Fruit fly (Drosophila melanogaster): ENCODE data around the gene mri.

DNA sequence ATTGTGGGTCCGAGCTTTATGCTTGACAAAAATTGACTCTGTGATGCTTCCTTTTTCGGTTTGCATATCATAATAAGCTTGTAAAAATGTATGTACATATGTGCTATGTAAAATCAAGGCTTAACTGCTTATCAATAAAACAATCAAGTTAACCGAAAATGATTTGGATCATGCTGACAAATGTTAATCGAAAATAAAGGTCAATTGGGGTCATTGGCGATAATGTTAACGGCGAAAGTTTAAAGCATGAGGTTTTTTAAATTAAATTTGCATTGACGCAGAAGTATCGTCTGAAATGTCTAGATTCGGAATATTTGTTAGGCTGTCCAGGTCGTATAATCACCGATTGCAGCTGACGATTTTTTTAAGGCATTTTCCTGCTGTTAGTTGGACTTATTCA, 16.4 kb downstream of the mri start, which contains the start of gene Kaz1-ORFB:
- no peak for TF ChIP-seq ttk (optimal IDR thresholded peaks at IDR 0.05)
- no peak for TF ChIP-seq h (optimal IDR thresholded peaks at IDR 0.05)
- no peak for TF ChIP-seq insv (optimal IDR thresholded peaks at IDR 0.05)
- no peak for TF ChIP-seq psq (optimal IDR thresholded peaks at IDR 0.05)
- no peak for TF ChIP-seq Sin3A (optimal IDR thresholded peaks at IDR 0.05)
- TF ChIP-seq Myc (optimal IDR thresholded peaks at IDR 0.05): no peak

Data from Kc167 (cell line).